Worm (Caenorhabditis elegans) whole organism, L4 larva: ENCODE results near the gene ZK632.9.

ENCODE experiments used
- D1046.2 ChIP-seq: fragments of 200-800 bp; sonication (Bioruptor generic); IDR thresholded peaks from 2 replicates; pipeline ENCODE4 v1.3.6; 2022; ENCODE audit warnings: missing genetic modification characterization, missing compliant biosample characterization
- F10B5.3 ChIP-seq: sonication (generic microtip); optimal IDR thresholded peaks from 2 replicates; lab custom pipeline; 2016; ENCODE audit warnings: mild to moderate bottlenecking, missing genetic modification characterization, missing compliant biosample characterization
- F26F4.8 ChIP-seq: fragments of 200-800 bp; sonication (Bioruptor generic); conservative IDR thresholded peaks from 2 replicates; pipeline ENCODE4 v1.3.6; 2022; ENCODE audit warnings: missing genetic modification characterization, missing compliant biosample characterization
- F44E2.7 ChIP-seq: fragments of 200-800 bp; sonication (Bioruptor generic); IDR thresholded peaks from 2 replicates; pipeline ENCODE4 v2.1.2; 2022; ENCODE audit warnings: missing genetic modification characterization, missing compliant biosample characterization
- Y48G9A.11 ChIP-seq: fragments of 200-800 bp; sonication (Bioruptor generic); IDR thresholded peaks from 2 replicates; pipeline ENCODE4 v1.3.6; 2022; ENCODE audit warnings: missing genetic modification reagents, missing genetic modification characterization, missing compliant biosample characterization
- ZK546.5 ChIP-seq, 2 experiments: sonication (generic microtip); optimal IDR thresholded peaks; 2 replicates each; lab custom pipeline; 2017; ENCODE audit warnings: missing biosample characterization in 2 of 2, missing genetic modification characterization in 2 of 2
- attf-4 ChIP-seq: sonication (generic microtip); optimal IDR thresholded peaks from 3 replicates; lab custom pipeline; 2017; ENCODE audit warnings: missing biosample characterization, missing genetic modification characterization
- ceh-20 ChIP-seq: fragments of 200-800 bp; sonication (Bioruptor generic); IDR thresholded peaks from 2 replicates; pipeline ENCODE4 v1.3.6; 2022; ENCODE audit warnings: missing genetic modification reagents, missing genetic modification characterization, missing compliant biosample characterization
- ceh-28 ChIP-seq: fragments of 150-350 bp; optimal IDR thresholded peaks from 2 replicates; lab custom pipeline; 2014; ENCODE audit warnings: missing biosample characterization, missing genetic modification reagents, missing genetic modification characterization
- ceh-82 ChIP-seq: sonication (generic microtip); optimal IDR thresholded peaks from 2 replicates; lab custom pipeline; 2017; ENCODE audit warnings: missing biosample characterization, missing genetic modification characterization
- cey-2 ChIP-seq: sonication (generic microtip); optimal IDR thresholded peaks from 3 replicates; lab custom pipeline; 2017; ENCODE audit warnings: missing genetic modification characterization, mild to moderate bottlenecking, missing compliant biosample characterization, antibody characterized with exemption, borderline replicate concordance; ENCODE audit not compliant: insufficient read depth
- ctbp-1 ChIP-seq: fragments of 200-800 bp; sonication (Bioruptor generic); IDR thresholded peaks from 2 replicates; pipeline ENCODE4 v1.3.6; 2022; ENCODE audit warnings: missing genetic modification reagents, missing genetic modification characterization, missing compliant biosample characterization
- daf-16 ChIP-seq, 3 experiments: sonication (generic microtip); optimal IDR thresholded peaks; 2 replicates each; lab custom pipeline; 2016 to 2017; ENCODE audit warnings: missing genetic modification characterization in 3 of 3, missing genetic modification reagents in 3 of 3, mild to moderate bottlenecking in 2 of 3, missing compliant biosample characterization in 2 of 3, missing biosample characterization in 1 of 3, moderate library complexity in 1 of 3
- daf-19 ChIP-seq: fragments of 200-800 bp; sonication (Bioruptor generic); conservative IDR thresholded peaks from 2 replicates; pipeline ENCODE4 v1.3.6; 2022; ENCODE audit warnings: missing genetic modification characterization, missing compliant biosample characterization
- daf-8 ChIP-seq: fragments of 200-800 bp; sonication (Bioruptor generic); IDR thresholded peaks from 2 replicates; pipeline ENCODE4 v1.3.6; 2022; ENCODE audit warnings: missing genetic modification characterization, missing compliant biosample characterization
- dmd-8 ChIP-seq: fragments of 200-800 bp; sonication (Bioruptor generic); IDR thresholded peaks from 2 replicates; pipeline ENCODE4 v1.3.6; 2022; ENCODE audit warnings: missing genetic modification characterization, missing compliant biosample characterization
- dpl-1 ChIP-seq: fragments of 150-350 bp; optimal IDR thresholded peaks from 2 replicates; lab custom pipeline; 2014; ENCODE audit warnings: missing biosample characterization, missing genetic modification reagents, missing genetic modification characterization
- duxl-1 ChIP-seq: sonication (generic microtip); optimal IDR thresholded peaks from 2 replicates; lab custom pipeline; 2016; ENCODE audit warnings: mild to moderate bottlenecking, missing genetic modification characterization, moderate library complexity, missing compliant biosample characterization; ENCODE audit not compliant: poor library complexity
- egl-43 ChIP-seq: fragments of 200-800 bp; sonication (Bioruptor generic); IDR thresholded peaks from 2 replicates; pipeline ENCODE4 v1.3.6; 2022; ENCODE audit warnings: missing genetic modification reagents, missing genetic modification characterization, missing compliant biosample characterization
- fkh-10 ChIP-seq: fragments of 150-350 bp; optimal IDR thresholded peaks from 2 replicates; lab custom pipeline; 2014; ENCODE audit warnings: missing biosample characterization, missing genetic modification reagents, missing genetic modification characterization
- gei-8 ChIP-seq: fragments of 200-800 bp; sonication (Bioruptor generic); optimal IDR thresholded peaks from 2 replicates; lab custom pipeline; 2018; ENCODE audit warnings: mild to moderate bottlenecking, missing genetic modification characterization, missing compliant biosample characterization
- hlh-30 ChIP-seq: sonication (generic microtip); optimal IDR thresholded peaks from 2 replicates; lab custom pipeline; 2017; ENCODE audit warnings: antibody characterized with exemption, mild to moderate bottlenecking, missing genetic modification characterization, missing compliant biosample characterization; ENCODE audit not compliant: insufficient read depth
- hmg-1.1 ChIP-seq: fragments of 200-800 bp; sonication (Bioruptor generic); IDR thresholded peaks from 2 replicates; pipeline ENCODE4 v1.3.6; 2022; ENCODE audit warnings: missing genetic modification reagents, missing genetic modification characterization, missing compliant biosample characterization
- lin-15B ChIP-seq: fragments of 150-350 bp; sonication (generic microtip); optimal IDR thresholded peaks from 3 replicates; lab custom pipeline; 2014; ENCODE audit warnings: missing biosample characterization, missing genetic modification characterization
- lir-3 ChIP-seq: sonication (generic microtip); optimal IDR thresholded peaks from 2 replicates; lab custom pipeline; 2016; ENCODE audit warnings: mild to moderate bottlenecking, missing genetic modification characterization, missing compliant biosample characterization
- madf-9 ChIP-seq: fragments of 200-800 bp; sonication (Bioruptor generic); conservative IDR thresholded peaks from 2 replicates; pipeline ENCODE4 v1.3.6; 2022; ENCODE audit warnings: missing genetic modification reagents, missing genetic modification characterization, missing compliant biosample characterization
- mdl-1 ChIP-seq, 2 experiments: fragments of 150-350 bp in 1 of 2; sonication (generic microtip) in 1 of 2; optimal IDR thresholded peaks; 2 replicates each; lab custom pipeline; 2014 to 2017; ENCODE audit warnings: missing biosample characterization in 2 of 2, missing genetic modification characterization in 2 of 2
- mep-1 ChIP-seq: fragments of 150-350 bp; sonication (generic microtip); optimal IDR thresholded peaks from 3 replicates; lab custom pipeline; 2014; ENCODE audit warnings: missing biosample characterization, missing genetic modification characterization
- mxl-2 ChIP-seq: fragments of 200-800 bp; sonication (Bioruptor generic); conservative IDR thresholded peaks from 2 replicates; pipeline ENCODE4 v1.3.6; 2022; ENCODE audit warnings: missing genetic modification reagents, missing genetic modification characterization, missing compliant biosample characterization
- nhr-10 ChIP-seq: fragments of 150-350 bp; optimal IDR thresholded peaks from 2 replicates; lab custom pipeline; 2014; ENCODE audit warnings: missing biosample characterization, missing genetic modification characterization
- nhr-102 ChIP-seq: sonication (generic microtip); optimal IDR thresholded peaks from 2 replicates; lab custom pipeline; 2016; ENCODE audit warnings: mild to moderate bottlenecking, missing genetic modification characterization, moderate library complexity, missing compliant biosample characterization
- nhr-11 ChIP-seq: fragments of 150-350 bp; optimal IDR thresholded peaks from 2 replicates; lab custom pipeline; 2014; ENCODE audit warnings: missing biosample characterization, missing genetic modification characterization
- nhr-111 ChIP-seq: fragments of 200-800 bp; sonication (Bioruptor generic); optimal IDR thresholded peaks from 2 replicates; lab custom pipeline; 2018; ENCODE audit warnings: mild to moderate bottlenecking, missing genetic modification characterization, missing compliant biosample characterization
- nhr-25 ChIP-seq: sonication (generic microtip); optimal IDR thresholded peaks from 2 replicates; lab custom pipeline; 2017; ENCODE audit warnings: missing genetic modification characterization, mild to moderate bottlenecking, missing compliant biosample characterization, antibody characterized with exemption, moderate library complexity, borderline replicate concordance; ENCODE audit not compliant: insufficient read depth
- nhr-28 ChIP-seq: fragments of 150-350 bp; optimal IDR thresholded peaks from 2 replicates; lab custom pipeline; 2014; ENCODE audit warnings: missing biosample characterization, missing genetic modification characterization
- nhr-48 ChIP-seq: sonication (generic microtip); optimal IDR thresholded peaks from 2 replicates; lab custom pipeline; 2016; ENCODE audit warnings: mild to moderate bottlenecking, missing genetic modification characterization, missing compliant biosample characterization
- nhr-6 ChIP-seq: fragments of 150-350 bp; optimal IDR thresholded peaks from 2 replicates; lab custom pipeline; 2014; ENCODE audit warnings: missing biosample characterization, missing genetic modification characterization
- nhr-77 ChIP-seq: fragments of 150-350 bp; optimal IDR thresholded peaks from 2 replicates; lab custom pipeline; 2014; ENCODE audit warnings: missing biosample characterization, missing genetic modification characterization
- rbr-2 ChIP-seq: sonication (generic microtip); optimal IDR thresholded peaks from 2 replicates; lab custom pipeline; 2016; ENCODE audit warnings: missing genotype, missing genetic modification characterization, missing compliant biosample characterization
- sdz-12 ChIP-seq: fragments of 200-800 bp; sonication (Bioruptor generic); optimal IDR thresholded peaks from 2 replicates; lab custom pipeline; 2018; ENCODE audit warnings: mild to moderate bottlenecking, missing genetic modification characterization, missing compliant biosample characterization
- tra-1 ChIP-seq: fragments of 200-800 bp; sonication (Bioruptor generic); IDR thresholded peaks from 2 replicates; pipeline ENCODE4 v1.3.6; 2022; ENCODE audit warnings: missing genetic modification reagents, missing genetic modification characterization, missing compliant biosample characterization
- unc-130 ChIP-seq: sonication (generic microtip); optimal IDR thresholded peaks from 2 replicates; lab custom pipeline; 2016; ENCODE audit warnings: missing genetic modification reagents, missing genetic modification characterization, missing compliant biosample characterization
- unc-39 ChIP-seq: sonication (generic microtip); optimal IDR thresholded peaks from 2 replicates; lab custom pipeline; 2017; ENCODE audit warnings: missing biosample characterization, missing genetic modification characterization
- unc-62 ChIP-seq, 3 experiments: fragments of 150-350 bp in 1 of 3; sonication (generic microtip); optimal IDR thresholded peaks in 2 of 3; peaks in 1 of 3; 1 replicate in 1 of 3; 2 replicates in 2 of 3; lab custom pipeline; 2014 to 2017; ENCODE audit warnings: missing biosample characterization in 3 of 3, missing genetic modification characterization in 3 of 3, missing genetic modification reagents in 3 of 3, missing genotype in 1 of 3
- zfp-3 ChIP-seq: fragments of 200-800 bp; sonication (Bioruptor generic); conservative IDR thresholded peaks from 2 replicates; pipeline ENCODE4 v1.3.6; 2022; ENCODE audit warnings: missing genetic modification reagents, missing genetic modification characterization, missing compliant biosample characterization
- zip-2 ChIP-seq: fragments of 150-350 bp; optimal IDR thresholded peaks from 2 replicates; lab custom pipeline; 2014; ENCODE audit warnings: missing biosample characterization, missing genetic modification characterization

The ZK632.9 gene

DNA sequence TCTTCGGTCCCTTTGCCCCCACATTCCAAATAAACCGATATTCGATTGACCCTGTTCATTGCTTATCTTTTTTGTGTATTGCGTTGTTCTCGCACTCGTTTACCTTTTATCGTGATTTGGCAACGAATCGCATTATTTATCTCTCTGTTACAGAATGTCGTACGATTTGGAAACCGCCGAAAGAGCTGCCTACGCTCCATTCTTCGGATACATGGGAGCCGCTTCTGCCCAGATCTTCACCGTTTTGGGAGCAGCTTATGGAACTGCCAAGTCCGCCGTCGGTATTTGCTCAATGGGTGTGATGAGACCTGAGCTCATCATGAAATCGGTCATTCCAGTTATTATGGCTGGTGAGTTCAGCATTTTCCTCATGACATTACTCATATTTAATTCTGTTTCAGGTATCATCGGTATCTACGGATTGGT, 43.2 kb downstream of the ZK632.9 start, which contains the start of gene vha-2 (continued):
- peak in 1 of 2 experiments; percentile 9 for TF ChIP-seq daf-16 (GFP tag; optimal IDR thresholded peaks at IDR 0.05; lab: Kevin White, UChicago)
- TF ChIP-seq daf-16 (tag; optimal IDR thresholded peaks at IDR 0.05; lab: Kevin White, UChicago): peak; percentile 31
- TF ChIP-seq fkh-10 (GFP tag; lab: Kevin White, UChicago): no peak
- TF ChIP-seq zip-2: no peak
- peak; percentile 42 for TF ChIP-seq nhr-111 (GFP tag; lab: Kevin White, UChicago)
- no peak for TF ChIP-seq attf-4 (tag; lab: Kevin White, UChicago)
- TF ChIP-seq Y48G9A.11 (GFP tag; lab: Robert Waterston, UW): no peak
- no peak for TF ChIP-seq ceh-28
- no peak for TF ChIP-seq lir-3
- no peak for TF ChIP-seq unc-39 (tag; lab: Kevin White, UChicago)
- TF ChIP-seq D1046.2 (GFP tag; lab: Robert Waterston, UW): no peak
- TF ChIP-seq tra-1 (GFP tag; lab: Robert Waterston, UW): peak; percentile 26; the same call in 1 of the 2 replicates

ce11 chrIII:9780665-9781304, 44.4 kb downstream of the ZK632.9 start, which contains the start of gene vha-1:
Gene vha-1, plus strand, starts transcription at chrIII:9781254.
- TF ChIP-seq mep-1 (tag; lab: Kevin White, UChicago) (peak; percentile 92), nhr-11 (tag; lab: Kevin White, UChicago) (peak; percentile 80), unc-62 (GFP tag; optimal IDR thresholded peaks at IDR 0.05 in 1 of 2; lab: Kevin White, UChicago) (peak in 1 of 2 experiments; percentile 95), unc-62 (tag; optimal IDR thresholded peaks at IDR 0.05; lab: Kevin White, UChicago) (no peak), nhr-102 (tag; lab: Kevin White, UChicago) (peak; percentile 63), nhr-77 (tag; lab: Kevin White, UChicago) (peak; percentile 97), daf-8 (no peak), nhr-25 (peak; percentile 66), dmd-8 (GFP tag; lab: Robert Waterston, UW) (no peak), daf-16 (GFP tag; optimal IDR thresholded peaks at IDR 0.05; lab: Kevin White, UChicago) (no peak), daf-16 (tag; optimal IDR thresholded peaks at IDR 0.05; lab: Kevin White, UChicago) (peak; percentile 60), nhr-48 (tag; lab: Kevin White, UChicago) (peak; percentile 40), lin-15B (tag; lab: Kevin White, UChicago) (peak; percentile 40), ctbp-1 (GFP tag; lab: Robert Waterston, UW) (peak; percentile 52), fkh-10 (GFP tag; lab: Kevin White, UChicago) (peak; percentile 26), nhr-111 (GFP tag; lab: Kevin White, UChicago) (no peak), dpl-1 (GFP tag; lab: Kevin White, UChicago) (peak; percentile 74), F44E2.7 (no peak), F10B5.3 (tag; lab: Kevin White, UChicago) (no peak), nhr-6 (peak; percentile 89), daf-19 (GFP tag; lab: Robert Waterston, UW) (no peak), hlh-30 (tag; lab: Kevin White, UChicago) (peak; percentile 70), nhr-28 (tag; lab: Kevin White, UChicago) (peak; percentile 92), ceh-20 (GFP tag; lab: Robert Waterston, UW) (no peak), ZK546.5 (tag; optimal IDR thresholded peaks at IDR 0.05; lab: Kevin White, UChicago) (no peak), mdl-1 (tag; optimal IDR thresholded peaks at IDR 0.05; lab: Kevin White, UChicago) (peak; percentile 4 to 70), mxl-2 (GFP tag; lab: Robert Waterston, UW) (no peak), rbr-2 (tag; lab: Kevin White, UChicago) (peak; percentile 82), unc-130 (GFP tag; lab: Kevin White, UChicago) (peak; percentile 2), ceh-82 (no peak), hmg-1.1 (GFP tag; lab: Robert Waterston, UW) (peak; percentile 77), nhr-10 (tag; lab: Kevin White, UChicago) (peak; percentile 78), sdz-12 (no peak), egl-43 (GFP tag; lab: Robert Waterston, UW) (0 out of 2 replicates have a peak, but pooled peaks have one; percentile 29), gei-8 (GFP tag; lab: Kevin White, UChicago) (no peak), D1046.2 (GFP tag; lab: Robert Waterston, UW) (no peak), madf-9 (GFP tag; lab: Robert Waterston, UW) (peak; percentile 69; the same call in 1 of the 2 replicates), zfp-3 (no peak), unc-39 (tag; lab: Kevin White, UChicago) (no peak), F26F4.8 (GFP tag; lab: Robert Waterston, UW) (no peak), duxl-1 (tag; lab: Kevin White, UChicago) (no peak), cey-2 (tag; lab: Kevin White, UChicago) (no peak)
